Worm (Caenorhabditis elegans) whole organism, mixed stage, embryonic: ENCODE measurements around the gene Y43F8A.2.

Experiments used
- ceh-83 ChIP-seq: fragments of 200-800 bp; sonication (Bioruptor generic); optimal IDR thresholded peaks from 2 replicates; lab custom pipeline; 2018; ENCODE audit warnings: mild to moderate bottlenecking, missing genetic modification characterization, missing compliant biosample characterization
- ces-1 ChIP-seq: fragments of 150-350 bp; optimal IDR thresholded peaks from 2 replicates; lab custom pipeline; 2014; ENCODE audit warnings: missing biosample characterization, missing genetic modification reagents, missing genetic modification characterization
- elt-1 ChIP-seq: sonication (generic microtip); optimal IDR thresholded peaks from 2 replicates; lab custom pipeline; 2017; ENCODE audit warnings: missing genetic modification characterization, mild to moderate bottlenecking, missing compliant biosample characterization, antibody characterized with exemption, moderate library complexity, borderline replicate concordance; ENCODE audit not compliant: insufficient read depth
- elt-3 ChIP-seq: fragments of 150-350 bp; optimal IDR thresholded peaks from 2 replicates; lab custom pipeline; 2014; ENCODE audit warnings: missing biosample characterization, missing genetic modification characterization
- ham-2 ChIP-seq: fragments of 200-800 bp; sonication (Bioruptor generic); optimal IDR thresholded peaks from 2 replicates; lab custom pipeline; 2018; ENCODE audit warnings: mild to moderate bottlenecking, missing genetic modification characterization, missing compliant biosample characterization
- lin-13 ChIP-seq: fragments of 150-350 bp; optimal IDR thresholded peaks from 2 replicates; lab custom pipeline; 2014; ENCODE audit warnings: missing biosample characterization, missing genetic modification characterization
- lsy-2 ChIP-seq: fragments of 150-350 bp; optimal IDR thresholded peaks from 2 replicates; lab custom pipeline; 2014; ENCODE audit warnings: missing biosample characterization, missing genetic modification characterization
- mep-1 ChIP-seq: fragments of 150-350 bp; optimal IDR thresholded peaks from 2 replicates; lab custom pipeline; 2017; ENCODE audit warnings: missing biosample characterization, missing genetic modification reagents, missing genetic modification characterization, inconsistent platforms
- mls-2 ChIP-seq: sonication (generic microtip); optimal IDR thresholded peaks from 2 replicates; lab custom pipeline; 2016; ENCODE audit warnings: mild to moderate bottlenecking, missing genetic modification characterization, moderate library complexity, missing compliant biosample characterization
- nhr-12 ChIP-seq: fragments of 150-350 bp; optimal IDR thresholded peaks from 2 replicates; lab custom pipeline; 2014; ENCODE audit warnings: missing biosample characterization, missing genetic modification characterization
- nhr-28 ChIP-seq: fragments of 150-350 bp; optimal IDR thresholded peaks from 2 replicates; lab custom pipeline; 2014; ENCODE audit warnings: missing biosample characterization, missing genetic modification characterization
- nhr-76 ChIP-seq: sonication (generic microtip); optimal IDR thresholded peaks from 2 replicates; lab custom pipeline; 2017; ENCODE audit warnings: missing biosample characterization, missing genetic modification characterization
- tbx-8 ChIP-seq: fragments of 200-800 bp; sonication (Bioruptor generic); optimal IDR thresholded peaks from 2 replicates; lab custom pipeline; 2018; ENCODE audit warnings: mild to moderate bottlenecking, missing genetic modification characterization, moderate library complexity, missing compliant biosample characterization
- unc-62 ChIP-seq: fragments of 150-350 bp; optimal IDR thresholded peaks from 2 replicates; lab custom pipeline; 2014; ENCODE audit warnings: missing biosample characterization, missing genetic modification reagents, missing genetic modification characterization

- TF ChIP-seq elt-3 (tag; lab: Kevin White, UChicago) (no peak), tbx-8 (GFP tag; lab: Kevin White, UChicago) (no peak), ceh-83 (GFP tag; lab: Kevin White, UChicago) (no peak), lsy-2 (no peak), nhr-76 (no peak), unc-62 (no peak), ham-2 (GFP tag; lab: Kevin White, UChicago) (no peak), elt-1 (tag; lab: Kevin White, UChicago) (no peak), ces-1 (GFP tag; lab: Kevin White, UChicago) (no peak), nhr-12 (tag; lab: Kevin White, UChicago) (no peak), nhr-28 (tag; lab: Kevin White, UChicago) (no peak), lin-13 (tag; lab: Kevin White, UChicago) (no peak), mls-2 (tag; lab: Kevin White, UChicago) (no peak), mep-1 (no peak)
These were observed 34.0 kb upstream of the Y43F8A.2 start for ce11 chrV:19337333-19337732.
